Worm (Caenorhabditis elegans): Measurements from ENCODE around the gene cyp-25A6.
"Not testable (repeated sequence)": the region's sequence is repeated elsewhere in the genome, so short reads cannot be mapped to it uniquely, and the experiment has no call there.

DNA sequence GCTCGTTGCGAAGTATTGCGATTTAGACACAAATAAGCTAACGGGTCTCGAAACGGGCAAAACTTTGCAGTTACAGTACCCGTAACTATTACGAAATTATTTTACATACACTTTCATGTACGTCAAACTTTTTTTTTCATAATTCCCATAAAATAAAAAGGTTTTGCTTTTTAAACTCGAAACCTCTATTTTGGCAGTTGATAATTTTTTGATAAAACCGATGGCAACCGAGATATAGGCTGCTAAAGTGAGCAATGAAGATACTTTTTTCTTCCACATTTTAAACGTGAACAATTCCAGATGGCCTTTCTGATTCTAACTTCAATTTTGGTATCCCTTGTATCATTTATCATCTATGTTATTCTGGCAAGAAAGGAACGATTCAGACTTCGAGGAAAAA, at the start of gene cyp-25A6:
- TF ChIP-seq W03F9.2, him-1, dao-5 (tag; optimal IDR thresholded peaks at IDR 0.05): not testable (repeated sequence)
